Worm (Caenorhabditis elegans) whole organism, L3 larva: ENCODE measurements around the gene klf-3.

Experiments
- R02D3.7 ChIP-seq: fragments of 150-350 bp; optimal IDR thresholded peaks from 2 replicates; lab custom pipeline; 2014; ENCODE audit warnings: missing biosample characterization, missing genetic modification characterization
- ZK546.5 ChIP-seq: sonication (generic microtip); optimal IDR thresholded peaks from 2 replicates; lab custom pipeline; 2017; ENCODE audit warnings: missing biosample characterization, missing genetic modification characterization
- ama-1 ChIP-seq: fragments of 150-350 bp; optimal IDR thresholded peaks from 2 replicates; lab custom pipeline; 2018
- ceh-16 ChIP-seq: sonication (generic microtip); optimal IDR thresholded peaks from 2 replicates; lab custom pipeline; 2017; ENCODE audit warnings: missing biosample characterization, missing genetic modification characterization
- ceh-82 ChIP-seq: fragments of 150-350 bp; optimal IDR thresholded peaks from 2 replicates; lab custom pipeline; 2014; ENCODE audit warnings: missing biosample characterization, missing genetic modification characterization
- ceh-9 ChIP-seq: sonication (generic microtip); optimal IDR thresholded peaks from 2 replicates; lab custom pipeline; 2018; ENCODE audit warnings: missing biosample characterization, missing genetic modification characterization
- daf-12 ChIP-seq: fragments of 150-350 bp; optimal IDR thresholded peaks from 2 replicates; lab custom pipeline; 2014; ENCODE audit warnings: missing biosample characterization, missing genetic modification reagents, missing genetic modification characterization
- egl-27 ChIP-seq: sonication (generic microtip); optimal IDR thresholded peaks from 4 replicates; lab custom pipeline; 2017; ENCODE audit warnings: missing biosample characterization, missing genetic modification reagents, missing genetic modification characterization
- egl-5 ChIP-seq: fragments of 150-350 bp; optimal IDR thresholded peaks from 2 replicates; lab custom pipeline; 2017; ENCODE audit warnings: missing biosample characterization, missing genetic modification reagents, missing genetic modification characterization, inconsistent platforms
- elt-1 ChIP-seq: fragments of 150-350 bp; optimal IDR thresholded peaks from 2 replicates; lab custom pipeline; 2014; ENCODE audit warnings: missing biosample characterization, missing genetic modification characterization
- elt-2 ChIP-seq: sonication (generic microtip); optimal IDR thresholded peaks from 2 replicates; lab custom pipeline; 2016; ENCODE audit warnings: missing genetic modification reagents, mild to moderate bottlenecking, missing genetic modification characterization, missing compliant biosample characterization
- elt-3 ChIP-seq, 3 experiments: fragments of 150-350 bp in 1 of 3; sonication (generic microtip) in 2 of 3; optimal IDR thresholded peaks; 2 replicates in 2 of 3; 4 replicates in 1 of 3; lab custom pipeline; 2014 to 2017; ENCODE audit warnings: missing biosample characterization in 3 of 3, missing genetic modification characterization in 3 of 3
- eor-1 ChIP-seq, 2 experiments: fragments of 150-350 bp; optimal IDR thresholded peaks; 2 replicates each; lab custom pipeline; 2014 to 2018; ENCODE audit warnings: missing biosample characterization in 2 of 2, missing genetic modification characterization in 2 of 2
- fkh-10 ChIP-seq: sonication (generic microtip); optimal IDR thresholded peaks from 2 replicates; lab custom pipeline; 2017; ENCODE audit warnings: missing biosample characterization, missing genetic modification reagents, missing genetic modification characterization
- fkh-2 ChIP-seq: fragments of 150-350 bp; optimal IDR thresholded peaks from 2 replicates; lab custom pipeline; 2014; ENCODE audit warnings: missing biosample characterization, missing genetic modification reagents, missing genetic modification characterization
- fos-1 ChIP-seq: fragments of 150-350 bp; optimal IDR thresholded peaks from 2 replicates; lab custom pipeline; 2014; ENCODE audit warnings: missing biosample characterization, missing genetic modification characterization
- hmg-11 ChIP-seq: sonication (generic microtip); optimal IDR thresholded peaks from 2 replicates; lab custom pipeline; 2016; ENCODE audit warnings: missing genetic modification characterization, missing compliant biosample characterization
- jun-1 ChIP-seq: fragments of 150-350 bp; optimal IDR thresholded peaks from 2 replicates; lab custom pipeline; 2014; ENCODE audit warnings: missing biosample characterization, missing genetic modification reagents, missing genetic modification characterization
- lin-15B ChIP-seq: fragments of 150-350 bp; optimal IDR thresholded peaks from 2 replicates; lab custom pipeline; 2014; ENCODE audit warnings: missing biosample characterization, missing genetic modification characterization
- lin-39 ChIP-seq: fragments of 150-350 bp; optimal IDR thresholded peaks from 2 replicates; lab custom pipeline; 2018; ENCODE audit warnings: missing biosample characterization, missing genetic modification reagents, missing genetic modification characterization
- lsy-12 ChIP-seq: sonication (generic microtip); optimal IDR thresholded peaks from 2 replicates; lab custom pipeline; 2016; ENCODE audit warnings: mild to moderate bottlenecking, missing genetic modification characterization, missing compliant biosample characterization
- mdl-1 ChIP-seq: fragments of 150-350 bp; optimal IDR thresholded peaks from 2 replicates; lab custom pipeline; 2014; ENCODE audit warnings: missing biosample characterization, missing genetic modification characterization
- nfya-1 ChIP-seq: sonication (generic microtip); optimal IDR thresholded peaks from 2 replicates; lab custom pipeline; 2017; ENCODE audit warnings: missing genetic modification characterization, mild to moderate bottlenecking, missing compliant biosample characterization, antibody characterized with exemption, moderate library complexity; ENCODE audit not compliant: insufficient read depth
- nhr-11 ChIP-seq: fragments of 150-350 bp; optimal IDR thresholded peaks from 2 replicates; lab custom pipeline; 2014; ENCODE audit warnings: missing biosample characterization, missing genetic modification characterization
- nhr-23 ChIP-seq: fragments of 150-350 bp; optimal IDR thresholded peaks from 2 replicates; lab custom pipeline; 2014; ENCODE audit warnings: missing biosample characterization, missing genetic modification reagents, missing genetic modification characterization
- nhr-237 ChIP-seq: fragments of 150-350 bp; optimal IDR thresholded peaks from 2 replicates; lab custom pipeline; 2014; ENCODE audit warnings: missing biosample characterization, missing genetic modification characterization
- nhr-25 ChIP-seq: sonication (generic microtip); optimal IDR thresholded peaks from 2 replicates; lab custom pipeline; 2017; ENCODE audit warnings: missing biosample characterization, missing genetic modification characterization
- nhr-28 ChIP-seq: fragments of 150-350 bp; optimal IDR thresholded peaks from 2 replicates; lab custom pipeline; 2014; ENCODE audit warnings: missing biosample characterization, missing genetic modification characterization
- nhr-43 ChIP-seq: sonication (generic microtip); optimal IDR thresholded peaks from 2 replicates; lab custom pipeline; 2016; ENCODE audit warnings: mild to moderate bottlenecking, missing genetic modification characterization, missing compliant biosample characterization; ENCODE audit not compliant: poor library complexity, severe bottlenecking
- nhr-67 ChIP-seq: fragments of 150-350 bp; optimal IDR thresholded peaks from 2 replicates; lab custom pipeline; 2014; ENCODE audit warnings: missing biosample characterization, missing genetic modification characterization
- nhr-76 ChIP-seq: fragments of 150-350 bp; sonication (generic microtip); optimal IDR thresholded peaks from 5 replicates; lab custom pipeline; 2014; ENCODE audit warnings: missing biosample characterization, missing genetic modification characterization
- pha-4 ChIP-seq: fragments of 150-350 bp; optimal IDR thresholded peaks from 2 replicates; lab custom pipeline; 2014; ENCODE audit warnings: missing biosample characterization, missing genetic modification reagents, missing genetic modification characterization
- skn-1 ChIP-seq: fragments of 150-350 bp; optimal IDR thresholded peaks from 2 replicates; lab custom pipeline; 2014; ENCODE audit warnings: missing biosample characterization, missing genetic modification characterization
- snpc-4 ChIP-seq: fragments of 150-350 bp; optimal IDR thresholded peaks from 2 replicates; lab custom pipeline; 2014; ENCODE audit warnings: missing biosample characterization, missing genetic modification characterization
- tbx-2 ChIP-seq: sonication (generic microtip); optimal IDR thresholded peaks from 2 replicates; lab custom pipeline; 2016; ENCODE audit warnings: mild to moderate bottlenecking, missing genetic modification characterization, missing compliant biosample characterization
- unc-39 ChIP-seq: sonication (generic microtip); optimal IDR thresholded peaks from 4 replicates; lab custom pipeline; 2017; ENCODE audit warnings: missing biosample characterization, missing genetic modification characterization
- unc-62 ChIP-seq: fragments of 150-350 bp; sonication (generic microtip); optimal IDR thresholded peaks from 4 replicates; lab custom pipeline; 2014; ENCODE audit warnings: missing biosample characterization, missing genetic modification reagents, missing genetic modification characterization
- zag-1 ChIP-seq: fragments of 150-350 bp; optimal IDR thresholded peaks from 2 replicates; lab custom pipeline; 2014; ENCODE audit warnings: missing biosample characterization, missing genetic modification characterization
- ztf-11 ChIP-seq: fragments of 150-350 bp; optimal IDR thresholded peaks from 2 replicates; lab custom pipeline; 2014; ENCODE audit warnings: missing biosample characterization, missing genetic modification characterization
- ztf-4 ChIP-seq: fragments of 150-350 bp; optimal IDR thresholded peaks from 2 replicates; lab custom pipeline; 2014; ENCODE audit warnings: missing biosample characterization, missing genetic modification characterization

Gene klf-3

DNA sequence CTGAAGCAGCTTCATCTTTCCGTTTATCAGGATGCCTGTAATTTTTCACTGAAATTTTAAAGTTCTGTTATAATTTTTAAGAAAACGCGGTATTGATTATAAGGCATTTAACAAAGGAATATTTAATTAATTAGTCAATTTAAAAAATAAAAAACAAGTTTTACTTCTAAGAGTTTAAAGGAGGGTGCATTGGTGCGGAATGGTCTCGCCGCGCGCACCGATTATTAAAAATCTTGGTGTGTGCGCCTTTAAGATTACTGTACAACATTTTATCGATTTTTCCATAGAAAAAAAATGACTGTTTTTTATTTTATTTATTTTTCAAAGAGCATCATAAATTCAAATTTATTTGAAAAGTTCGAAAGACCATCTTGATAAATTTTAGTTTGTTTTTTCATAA lies 19.2 kb upstream of the klf-3 start:
- no peak for TF ChIP-seq egl-5 (tag; lab: Kevin White, UChicago)
- TF ChIP-seq R02D3.7 (tag; lab: Kevin White, UChicago): no peak
- TF ChIP-seq zag-1 (tag; lab: Kevin White, UChicago): no peak
- no peak for TF ChIP-seq nhr-23 (tag; lab: Kevin White, UChicago)
- no peak for TF ChIP-seq fkh-10 (GFP tag; lab: Kevin White, UChicago)
- TF ChIP-seq ceh-16 (tag; lab: Kevin White, UChicago): no peak
- no peak for TF ChIP-seq nhr-76 (tag; lab: Kevin White, UChicago)
- no peak for TF ChIP-seq nhr-67 (tag; lab: Kevin White, UChicago)
- TF ChIP-seq jun-1 (tag; lab: Kevin White, UChicago): no peak
- TF ChIP-seq elt-3 (tag; optimal IDR thresholded peaks at IDR 0.05; lab: Kevin White, UChicago): no peak
- TF ChIP-seq lin-15B (tag; lab: Kevin White, UChicago): no peak
- TF ChIP-seq nhr-25 (tag; lab: Kevin White, UChicago): no peak
- no peak for TF ChIP-seq ceh-82
- TF ChIP-seq nhr-43 (tag; lab: Kevin White, UChicago): no peak

ce11 chrII:6598050-6598449 lies 18.6 kb upstream of the klf-3 start, which contains the start of gene dnj-8:
Gene dnj-8, minus strand, starts transcription at chrII:6598080.
- TF ChIP-seq ama-1 (lab: Kevin White, UChicago): peak; percentile 6
- no peak for TF ChIP-seq nhr-43 (tag; lab: Kevin White, UChicago)
- no peak for TF ChIP-seq daf-12 (tag; lab: Kevin White, UChicago)
- peak; percentile 25 for TF ChIP-seq pha-4
- TF ChIP-seq nhr-23 (tag; lab: Kevin White, UChicago): no peak
- TF ChIP-seq nhr-28 (tag; lab: Kevin White, UChicago): no peak
- TF ChIP-seq nfya-1: peak; percentile 60
- TF ChIP-seq mdl-1 (tag; lab: Kevin White, UChicago): no peak
- no peak for TF ChIP-seq skn-1 (tag; lab: Kevin White, UChicago)
- TF ChIP-seq R02D3.7 (tag; lab: Kevin White, UChicago): no peak
- no peak for TF ChIP-seq ztf-4 (tag; lab: Kevin White, UChicago)
- no peak for TF ChIP-seq fkh-2 (tag; lab: Kevin White, UChicago)
- TF ChIP-seq elt-3 (tag; optimal IDR thresholded peaks at IDR 0.05; lab: Kevin White, UChicago): no peak
- TF ChIP-seq ztf-11 (tag; lab: Kevin White, UChicago): no peak
- TF ChIP-seq ceh-9 (tag; lab: Kevin White, UChicago): no peak
- no peak for TF ChIP-seq ZK546.5 (tag; lab: Kevin White, UChicago)
- TF ChIP-seq ceh-82: no peak
- peak; percentile 66 for TF ChIP-seq lin-39 (tag; lab: Kevin White, UChicago)
- TF ChIP-seq eor-1 (tag; optimal IDR thresholded peaks at IDR 0.05; lab: Kevin White, UChicago): no peak
- no peak for TF ChIP-seq nhr-25 (tag; lab: Kevin White, UChicago)
- no peak for TF ChIP-seq tbx-2 (tag; lab: Kevin White, UChicago)
- no peak for TF ChIP-seq snpc-4 (tag; lab: Kevin White, UChicago)
- no peak for TF ChIP-seq elt-1 (tag; lab: Kevin White, UChicago)
- peak; percentile 23 for TF ChIP-seq lin-15B (tag; lab: Kevin White, UChicago)
- TF ChIP-seq unc-62 (GFP tag; lab: Kevin White, UChicago): no peak
- no peak for TF ChIP-seq nhr-11 (tag; lab: Kevin White, UChicago)
- TF ChIP-seq egl-27 (tag; lab: Kevin White, UChicago): no peak

DNA sequence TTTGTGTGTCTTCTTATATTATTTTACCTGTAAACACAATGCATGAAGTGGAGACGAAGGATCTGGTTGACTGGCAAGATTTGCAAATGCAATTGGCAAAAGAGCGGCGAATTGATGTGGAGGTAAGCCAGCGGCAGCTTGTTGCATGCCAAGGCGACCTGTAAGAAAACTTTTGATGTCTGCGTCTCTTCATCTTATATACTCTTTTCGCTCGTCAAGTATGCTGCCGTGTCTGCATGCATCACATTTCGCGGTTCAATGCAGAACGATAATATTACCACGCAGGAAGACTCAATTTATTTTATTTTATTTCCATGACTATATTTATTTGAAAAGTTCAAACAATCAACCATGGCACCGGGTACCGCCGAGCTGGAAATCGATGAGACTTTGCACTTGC lies 15.7 kb upstream of the klf-3 start, which contains the start of gene vps-33.2:
TSS of gene vps-33.2 (plus strand) at position 244 of the 400 bp plus-strand sequence.
- TF ChIP-seq daf-12 (tag; lab: Kevin White, UChicago) (no peak), lsy-12 (tag; lab: Kevin White, UChicago) (peak; percentile 33), fkh-2 (tag; lab: Kevin White, UChicago) (no peak), fos-1 (tag; lab: Kevin White, UChicago) (no peak), R02D3.7 (tag; lab: Kevin White, UChicago) (no peak), elt-2 (peak; percentile 19), tbx-2 (tag; lab: Kevin White, UChicago) (no peak), nhr-67 (tag; lab: Kevin White, UChicago) (no peak), eor-1 (tag; optimal IDR thresholded peaks at IDR 0.05; lab: Kevin White, UChicago) (no peak), nhr-23 (tag; lab: Kevin White, UChicago) (peak; percentile 9), nhr-25 (tag; lab: Kevin White, UChicago) (peak; percentile 3), ama-1 (lab: Kevin White, UChicago) (no peak), ztf-11 (tag; lab: Kevin White, UChicago) (no peak), unc-39 (tag; lab: Kevin White, UChicago) (no peak), mdl-1 (tag; lab: Kevin White, UChicago) (no peak), nfya-1 (peak; percentile 54), unc-62 (GFP tag; lab: Kevin White, UChicago) (no peak), lin-39 (tag; lab: Kevin White, UChicago) (peak; percentile 24), zag-1 (tag; lab: Kevin White, UChicago) (no peak), hmg-11 (tag; lab: Kevin White, UChicago) (peak; percentile 80), nhr-237 (tag; lab: Kevin White, UChicago) (no peak), ZK546.5 (tag; lab: Kevin White, UChicago) (no peak), nhr-28 (tag; lab: Kevin White, UChicago) (no peak)
